Fruit fly (Drosophila melanogaster) whole organism, wandering third instar larva: ENCODE data around the gene Cpr64Ad.

Experiments
- Abd-B ChIP-seq: fragments of >200 bp; optimal IDR thresholded peaks from 2 replicates; lab custom pipeline; 2017; ENCODE audit warnings: missing biosample characterization, missing genetic modification characterization
- CG32264 ChIP-seq: fragments of 200-800 bp; sonication (Bioruptor generic); optimal IDR thresholded peaks from 2 replicates; lab custom pipeline; 2016; ENCODE audit warnings: missing biosample characterization, missing genetic modification characterization
- CG9705 ChIP-seq: fragments of 200-800 bp; sonication (Bioruptor generic); optimal IDR thresholded peaks from 2 replicates; lab custom pipeline; 2018; ENCODE audit warnings: missing biosample characterization, mild to moderate bottlenecking, missing genetic modification characterization
- CrebA ChIP-seq: fragments of 200-800 bp; sonication (Bioruptor generic); optimal IDR thresholded peaks from 2 replicates; lab custom pipeline; 2016; ENCODE audit warnings: missing biosample characterization, mild to moderate bottlenecking, missing genetic modification characterization, borderline replicate concordance
- Dfd ChIP-seq: fragments of >200 bp; optimal IDR thresholded peaks from 2 replicates; lab custom pipeline; 2017; ENCODE audit warnings: missing biosample characterization, missing genetic modification characterization
- Dif ChIP-seq: fragments of 200-275, 200-300 bp; sonication (Bioruptor generic); optimal IDR thresholded peaks from 2 replicates; lab custom pipeline; 2018; ENCODE audit warnings: missing biosample characterization, missing genetic modification characterization; ENCODE audit not compliant: partially characterized antibody
- GATAd ChIP-seq: sonication (Bioruptor generic); optimal IDR thresholded peaks from 2 replicates; lab custom pipeline; 2016; ENCODE audit warnings: missing biosample characterization, missing genetic modification characterization
- HLH106 ChIP-seq: fragments of 200-800 bp; optimal IDR thresholded peaks from 3 replicates; lab custom pipeline; 2019; ENCODE audit warnings: missing biosample characterization, mild to moderate bottlenecking, missing genetic modification characterization, moderate library complexity
- Hnf4 ChIP-seq: fragments of 200-800 bp; sonication (Bioruptor generic); optimal IDR thresholded peaks from 2 replicates; lab custom pipeline; 2016; ENCODE audit warnings: missing biosample characterization, mild to moderate bottlenecking, missing genetic modification characterization
- Hr78 ChIP-seq: fragments of >200 bp; optimal IDR thresholded peaks from 2 replicates; lab custom pipeline; 2017; ENCODE audit warnings: missing biosample characterization, missing genetic modification characterization
- Hr83 ChIP-seq: fragments of 200-300 bp; sonication (Bioruptor generic); optimal IDR thresholded peaks from 2 replicates; lab custom pipeline; 2016; ENCODE audit warnings: missing biosample characterization, mild to moderate bottlenecking, missing genetic modification characterization, moderate library complexity; ENCODE audit not compliant: poor library complexity, severe bottlenecking
- Jra ChIP-seq: sonication (Bioruptor generic); optimal IDR thresholded peaks from 2 replicates; lab custom pipeline; 2016; ENCODE audit warnings: missing biosample characterization, missing genetic modification characterization
- Mio ChIP-seq: sonication (Bioruptor generic); optimal IDR thresholded peaks from 2 replicates; lab custom pipeline; 2016; ENCODE audit warnings: missing biosample characterization, missing genetic modification characterization
- Myc ChIP-seq: fragments of >200 bp; optimal IDR thresholded peaks from 2 replicates; lab custom pipeline; 2017
- N ChIP-seq: fragments of >200 bp; optimal IDR thresholded peaks from 2 replicates; lab custom pipeline; 2018; ENCODE audit warnings: missing biosample characterization, missing external identifiers, missing genetic modification characterization
- OdsH ChIP-seq: fragments of 200-800 bp; sonication (Bioruptor generic); optimal IDR thresholded peaks from 2 replicates; lab custom pipeline; 2016; ENCODE audit warnings: missing biosample characterization, mild to moderate bottlenecking, missing genetic modification characterization
- Rel ChIP-seq, 2 experiments: fragments of 200-800 bp; sonication (Bioruptor generic) in 1 of 2; optimal IDR thresholded peaks; 2 replicates in 1 of 2; 3 replicates in 1 of 2; lab custom pipeline; 2016 to 2019; ENCODE audit warnings: mild to moderate bottlenecking in 2 of 2, missing biosample characterization in 2 of 2, missing genetic modification characterization in 2 of 2, moderate library complexity in 1 of 2
- Sp1 ChIP-seq: fragments of 200-800 bp; sonication (Bioruptor generic); optimal IDR thresholded peaks from 3 replicates; lab custom pipeline; 2019; ENCODE audit warnings: missing biosample characterization, mild to moderate bottlenecking, missing genetic modification characterization, moderate library complexity
- Vsx2 ChIP-seq: fragments of 200-300, 225-300 bp; sonication (Bioruptor generic); optimal IDR thresholded peaks from 2 replicates; lab custom pipeline; 2018; ENCODE audit warnings: missing biosample characterization, missing genetic modification characterization; ENCODE audit not compliant: partially characterized antibody
- br ChIP-seq: fragments of 200-800 bp; sonication (Bioruptor generic); optimal IDR thresholded peaks from 2 replicates; lab custom pipeline; 2016; ENCODE audit warnings: missing biosample characterization, missing genetic modification characterization
- brk ChIP-seq: fragments of 200-800 bp; sonication (Bioruptor generic); optimal IDR thresholded peaks from 2 replicates; lab custom pipeline; 2016; ENCODE audit warnings: missing biosample characterization, mild to moderate bottlenecking, missing genetic modification characterization
- dl ChIP-seq, 2 experiments: fragments of 175-275, 200-275 bp in 1 of 2; fragments of 200-275 bp in 1 of 2; sonication (Bioruptor generic); optimal IDR thresholded peaks; lab custom pipeline; 2018; ENCODE audit warnings: mild to moderate bottlenecking in 2 of 2, missing biosample characterization in 2 of 2, missing genetic modification characterization in 2 of 2, moderate library complexity in 2 of 2; ENCODE audit not compliant: partially characterized antibody in 2 of 2, insufficient read depth in 1 of 2
- dmrt93B ChIP-seq: fragments of 200-800 bp; sonication (Bioruptor generic); optimal IDR thresholded peaks from 2 replicates; lab custom pipeline; 2018; ENCODE audit warnings: missing biosample characterization, mild to moderate bottlenecking, missing genetic modification characterization
- dsf ChIP-seq: sonication (Bioruptor generic); optimal IDR thresholded peaks from 2 replicates; lab custom pipeline; 2016; ENCODE audit warnings: missing biosample characterization, missing genetic modification characterization, borderline replicate concordance
- ey ChIP-seq: fragments of 200-800 bp; sonication (Bioruptor generic); optimal IDR thresholded peaks from 2 replicates; lab custom pipeline; 2016; ENCODE audit warnings: missing biosample characterization, missing genetic modification characterization
- foxo ChIP-seq, 2 experiments: fragments of 200-800 bp; sonication (Bioruptor generic); optimal IDR thresholded peaks; 2 replicates in 1 of 2; 3 replicates in 1 of 2; lab custom pipeline; 2016 to 2017; ENCODE audit warnings: missing biosample characterization in 2 of 2, missing genetic modification characterization in 2 of 2
- fru ChIP-seq: fragments of 200-800 bp; sonication (Bioruptor generic); optimal IDR thresholded peaks from 3 replicates; lab custom pipeline; 2016; ENCODE audit warnings: missing biosample characterization, mild to moderate bottlenecking, missing genetic modification characterization
- h ChIP-seq: fragments of 200-800 bp; sonication (Bioruptor generic); optimal IDR thresholded peaks from 3 replicates; lab custom pipeline; 2016; ENCODE audit warnings: missing biosample characterization, mild to moderate bottlenecking, missing genetic modification characterization
- jim ChIP-seq: fragments of 175-275, 200-325 bp; sonication (Bioruptor generic); optimal IDR thresholded peaks from 2 replicates; lab custom pipeline; 2016; ENCODE audit warnings: missing biosample characterization, mild to moderate bottlenecking, missing genetic modification characterization
- lola ChIP-seq: fragments of >200 bp; optimal IDR thresholded peaks from 2 replicates; lab custom pipeline; 2017; ENCODE audit warnings: missing biosample characterization, missing genetic modification characterization
- pan ChIP-seq: fragments of >200 bp; optimal IDR thresholded peaks from 2 replicates; lab custom pipeline; 2017
- psq ChIP-seq: fragments of 200-800 bp; sonication (Bioruptor generic); optimal IDR thresholded peaks from 3 replicates; lab custom pipeline; 2017; ENCODE audit warnings: missing biosample characterization, mild to moderate bottlenecking, missing genetic modification characterization, moderate library complexity
- rgr ChIP-seq: fragments of 200-800 bp; sonication (Bioruptor generic); optimal IDR thresholded peaks from 3 replicates; lab custom pipeline; 2016; ENCODE audit warnings: missing biosample characterization, mild to moderate bottlenecking, missing genetic modification characterization
- sage ChIP-seq: fragments of 200-800 bp; sonication (Bioruptor generic); optimal IDR thresholded peaks from 2 replicates; lab custom pipeline; 2016; ENCODE audit warnings: missing biosample characterization, mild to moderate bottlenecking, missing genetic modification characterization
- sv ChIP-seq: fragments of 200-800 bp; sonication (Bioruptor generic); optimal IDR thresholded peaks from 3 replicates; lab custom pipeline; 2016; ENCODE audit warnings: missing biosample characterization, missing genetic modification characterization
- tai ChIP-seq: sonication (Bioruptor generic); optimal IDR thresholded peaks from 2 replicates; lab custom pipeline; 2016; ENCODE audit warnings: missing biosample characterization, missing genetic modification characterization
- usp ChIP-seq: fragments of >200 bp; optimal IDR thresholded peaks from 2 replicates; lab custom pipeline; 2017; ENCODE audit warnings: missing biosample characterization, missing genetic modification characterization
- woc ChIP-seq: sonication (Bioruptor generic); optimal IDR thresholded peaks from 2 replicates; lab custom pipeline; 2016; ENCODE audit warnings: missing biosample characterization, mild to moderate bottlenecking, missing genetic modification characterization

Gene Cpr64Ad

dm6 chr3L:4254301-4254834 lies 39.2 kb downstream of the Cpr64Ad start, which contains the start of the genes ago and CG1265 (continued):
- TF ChIP-seq brk (no peak), Mio (GFP tag; lab: Kevin White, UChicago) (no peak), Hr78 (no peak), Abd-B (GFP tag; lab: Kevin White, UChicago) (no peak), tai (GFP tag; lab: Kevin White, UChicago) (no peak), sv (GFP tag; lab: Kevin White, UChicago) (peak; percentile 15), Jra (GFP tag; lab: Kevin White, UChicago) (no peak), psq (GFP tag; lab: Kevin White, UChicago) (peak; percentile 9), usp (GFP tag; lab: Kevin White, UChicago) (no peak), Hr83 (peak; percentile 2), OdsH (GFP tag; lab: Kevin White, UChicago) (peak; percentile 29), lola (GFP tag; lab: Kevin White, UChicago) (no peak)

DNA sequence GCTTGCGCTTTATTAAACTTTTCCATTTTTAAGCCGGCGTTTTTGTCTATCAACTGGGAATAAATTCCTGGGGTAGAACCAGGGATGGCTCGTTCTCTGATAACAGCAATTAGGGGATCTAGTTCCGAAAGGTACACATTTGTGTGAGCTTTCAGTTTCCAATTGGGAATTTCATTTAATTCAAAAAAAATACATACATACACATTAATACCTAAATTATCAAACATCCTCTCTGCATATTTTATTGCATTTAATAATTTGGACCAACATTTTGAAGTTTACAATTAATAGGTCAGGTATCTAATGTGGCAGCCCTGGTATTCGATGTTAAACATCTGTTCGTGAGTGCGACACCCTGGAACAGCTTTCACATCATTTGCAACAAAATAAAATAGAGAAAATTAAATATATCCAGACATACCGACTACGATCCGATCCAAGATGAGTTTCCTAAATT lies 44.0 kb downstream of the Cpr64Ad start, which contains the start of the genes CG15011 and CG1309:
TSS of gene CG15011 (minus strand) at position 51 of the 457 bp plus-strand sequence.
TSS of gene CG1309 (plus strand) at position 329 of the 457 bp plus-strand sequence.
- TF ChIP-seq jim (GFP tag; lab: Kevin White, UChicago) (no peak), Mio (GFP tag; lab: Kevin White, UChicago) (no peak), tai (GFP tag; lab: Kevin White, UChicago) (no peak), sage (GFP tag; lab: Kevin White, UChicago) (no peak), Vsx2 (GFP tag; lab: Kevin White, UChicago) (no peak), pan (no peak), dl (GFP tag; optimal IDR thresholded peaks at IDR 0.05; lab: Kevin White, UChicago; ENCODE audit: insufficient read depth in 1 of 2, partially characterized antibody in 2 of 2) (no peak), Sp1 (GFP tag; lab: Kevin White, UChicago) (peak; percentile 86), dmrt93B (GFP tag; lab: Kevin White, UChicago) (peak; percentile 48), lola (GFP tag; lab: Kevin White, UChicago) (no peak), CG9705 (GFP tag; lab: Kevin White, UChicago) (peak; percentile 83), dsf (GFP tag; lab: Kevin White, UChicago) (peak; percentile 51), Abd-B (GFP tag; lab: Kevin White, UChicago) (no peak), N (GFP tag; lab: Kevin White, UChicago) (no peak), psq (GFP tag; lab: Kevin White, UChicago) (peak; percentile 72), rgr (GFP tag; lab: Kevin White, UChicago) (peak; percentile 88), OdsH (GFP tag; lab: Kevin White, UChicago) (peak; percentile 82), Myc (no peak), br (GFP tag; lab: Kevin White, UChicago) (peak; percentile 83), foxo (GFP tag; optimal IDR thresholded peaks at IDR 0.05; lab: Kevin White, UChicago) (peak in 1 of 2 experiments; percentile 87), h (peak; percentile 90), Hnf4 (GFP tag; lab: Kevin White, UChicago) (peak; percentile 85), CG32264 (GFP tag; lab: Kevin White, UChicago) (peak; percentile 19), Jra (GFP tag; lab: Kevin White, UChicago) (peak; percentile 86), CrebA (no peak), Dfd (GFP tag; lab: Kevin White, UChicago) (no peak), fru (GFP tag; lab: Kevin White, UChicago) (peak; percentile 86), ey (peak; percentile 86), woc (GFP tag; lab: Kevin White, UChicago) (peak; percentile 94), Rel (GFP tag; optimal IDR thresholded peaks at IDR 0.05; lab: Kevin White, UChicago) (no peak), Rel (tag; optimal IDR thresholded peaks at IDR 0.05; lab: Kevin White, UChicago) (peak; percentile 72), sv (GFP tag; lab: Kevin White, UChicago) (peak; percentile 74), Hr78 (no peak), usp (GFP tag; lab: Kevin White, UChicago) (no peak), HLH106 (tag; lab: Kevin White, UChicago) (peak; percentile 89), Hr83 (peak; percentile 47), GATAd (GFP tag; lab: Kevin White, UChicago) (peak; percentile 88), brk (no peak), Dif (no peak)
